Worm (Caenorhabditis elegans) whole organism, L1 larva: ENCODE measurements around the gene ZK1240.6.

Source experiments
- C16A3.4 ChIP-seq: fragments of 150-350 bp; optimal IDR thresholded peaks from 2 replicates; lab custom pipeline; 2014; ENCODE audit warnings: missing biosample characterization, missing genetic modification characterization
- F16B12.6 ChIP-seq: fragments of 150-350 bp; optimal IDR thresholded peaks from 2 replicates; lab custom pipeline; 2014; ENCODE audit warnings: missing biosample characterization, missing genetic modification characterization
- aly-2 ChIP-seq: fragments of 150-350 bp; optimal IDR thresholded peaks from 2 replicates; lab custom pipeline; 2014; ENCODE audit warnings: missing biosample characterization, missing genetic modification characterization
- blmp-1 ChIP-seq: fragments of 150-350 bp; optimal IDR thresholded peaks from 2 replicates; lab custom pipeline; 2014; ENCODE audit warnings: missing biosample characterization, missing genetic modification characterization
- ceh-88 ChIP-seq: fragments of 200-800 bp; sonication (Bioruptor generic); IDR thresholded peaks from 2 replicates; pipeline ENCODE4 v1.3.6; 2022; ENCODE audit warnings: missing genetic modification characterization, missing compliant biosample characterization
- ceh-90 ChIP-seq: sonication (generic microtip); optimal IDR thresholded peaks from 2 replicates; lab custom pipeline; 2016; ENCODE audit warnings: missing genetic modification characterization, missing compliant biosample characterization
- efl-1 ChIP-seq, 4 experiments: fragments of 150-350 bp; optimal IDR thresholded peaks in 3 of 4; peaks in 1 of 4; 1 replicate in 1 of 4; 2 replicates in 3 of 4; lab custom pipeline; 2014; ENCODE audit warnings: missing biosample characterization in 2 of 4, missing genetic modification characterization in 2 of 4, missing genetic modification reagents in 2 of 4
- egl-13 ChIP-seq: sonication (generic microtip); optimal IDR thresholded peaks from 2 replicates; lab custom pipeline; 2016; ENCODE audit warnings: missing genotype, missing genetic modification reagents, missing genetic modification characterization, missing compliant biosample characterization
- egl-27 ChIP-seq, 2 experiments: fragments of 150-350 bp in 1 of 2; sonication (generic microtip); optimal IDR thresholded peaks; 3 replicates each; lab custom pipeline; 2017 to 2018; ENCODE audit warnings: missing biosample characterization in 2 of 2, missing genetic modification characterization in 2 of 2, missing genetic modification reagents in 2 of 2
- elt-2 ChIP-seq: sonication (generic microtip); optimal IDR thresholded peaks from 2 replicates; lab custom pipeline; 2016; ENCODE audit warnings: missing genetic modification characterization, mild to moderate bottlenecking, inconsistent platforms, missing compliant biosample characterization, missing genetic modification reagents
- ets-5 ChIP-seq: fragments of 200-800 bp; sonication (Bioruptor generic); IDR thresholded peaks from 2 replicates; pipeline ENCODE4 v1.3.6; 2022; ENCODE audit warnings: missing genetic modification characterization, missing compliant biosample characterization
- fkh-8 ChIP-seq: sonication (generic microtip); optimal IDR thresholded peaks from 2 replicates; lab custom pipeline; 2016; ENCODE audit warnings: mild to moderate bottlenecking, missing genetic modification characterization, missing compliant biosample characterization
- grh-1 ChIP-seq: fragments of 200-800 bp; sonication (Bioruptor generic); IDR thresholded peaks from 2 replicates; pipeline ENCODE4 v1.3.6; 2022; ENCODE audit warnings: missing genetic modification reagents, missing genetic modification characterization, missing compliant biosample characterization
- hlh-17 ChIP-seq: fragments of 200-800 bp; sonication (Bioruptor generic); optimal IDR thresholded peaks from 2 replicates; lab custom pipeline; 2018; ENCODE audit warnings: missing genetic modification characterization, mild to moderate bottlenecking, missing compliant biosample characterization, moderate library complexity, borderline replicate concordance
- irx-1 ChIP-seq: sonication (generic microtip); optimal IDR thresholded peaks from 2 replicates; lab custom pipeline; 2016; ENCODE audit warnings: missing genetic modification characterization, missing compliant biosample characterization
- lin-39 ChIP-seq: fragments of 150-350 bp; optimal IDR thresholded peaks from 2 replicates; lab custom pipeline; 2014; ENCODE audit warnings: missing biosample characterization, missing genetic modification reagents, missing genetic modification characterization
- mdl-1 ChIP-seq, 2 experiments: fragments of 150-350 bp; optimal IDR thresholded peaks; 2 replicates each; lab custom pipeline; 2014 to 2017; ENCODE audit warnings: missing biosample characterization in 2 of 2, missing genetic modification characterization in 2 of 2, inconsistent platforms in 1 of 2
- mep-1 ChIP-seq: fragments of 150-350 bp; optimal IDR thresholded peaks from 2 replicates; lab custom pipeline; 2014; ENCODE audit warnings: missing biosample characterization, missing genetic modification characterization
- nhr-28 ChIP-seq: fragments of 150-350 bp; optimal IDR thresholded peaks from 2 replicates; lab custom pipeline; 2014; ENCODE audit warnings: missing biosample characterization, missing genetic modification characterization
- nhr-71 ChIP-seq: sonication (generic microtip); optimal IDR thresholded peaks from 2 replicates; lab custom pipeline; 2016; ENCODE audit warnings: mild to moderate bottlenecking, missing genetic modification characterization, moderate library complexity, missing compliant biosample characterization
- nhr-76 ChIP-seq: sonication (generic microtip); optimal IDR thresholded peaks from 2 replicates; lab custom pipeline; 2017; ENCODE audit warnings: missing biosample characterization, missing genetic modification characterization
- nhr-77 ChIP-seq: fragments of 150-350 bp; optimal IDR thresholded peaks from 2 replicates; lab custom pipeline; 2014; ENCODE audit warnings: missing biosample characterization, missing genetic modification characterization
- nhr-84 ChIP-seq: sonication (generic microtip); optimal IDR thresholded peaks from 2 replicates; lab custom pipeline; 2017; ENCODE audit warnings: missing biosample characterization, missing genetic modification characterization
- rnt-1 ChIP-seq: sonication (generic microtip); optimal IDR thresholded peaks from 2 replicates; lab custom pipeline; 2016; ENCODE audit warnings: mild to moderate bottlenecking, missing genetic modification characterization, moderate library complexity, missing compliant biosample characterization
- skn-1 ChIP-seq: fragments of 150-350 bp; optimal IDR thresholded peaks from 2 replicates; lab custom pipeline; 2014; ENCODE audit warnings: missing biosample characterization, missing genetic modification characterization
- snpc-4 ChIP-seq: fragments of 150-350 bp; optimal IDR thresholded peaks from 2 replicates; lab custom pipeline; 2014; ENCODE audit warnings: missing biosample characterization, missing genetic modification characterization
- snu-23 ChIP-seq: sonication (generic microtip); optimal IDR thresholded peaks from 2 replicates; lab custom pipeline; 2016; ENCODE audit warnings: missing genetic modification characterization, missing compliant biosample characterization
- sox-4 ChIP-seq: sonication (generic microtip); optimal IDR thresholded peaks from 2 replicates; lab custom pipeline; 2016; ENCODE audit warnings: missing genetic modification characterization, missing compliant biosample characterization
- swsn-7 ChIP-seq: sonication (generic microtip); optimal IDR thresholded peaks from 2 replicates; lab custom pipeline; 2016; ENCODE audit warnings: missing genetic modification characterization, missing compliant biosample characterization
- tbx-2 ChIP-seq: sonication (generic microtip); optimal IDR thresholded peaks from 2 replicates; lab custom pipeline; 2016; ENCODE audit warnings: missing genetic modification characterization, missing compliant biosample characterization
- unc-30 ChIP-seq: sonication (generic microtip); optimal IDR thresholded peaks from 2 replicates; lab custom pipeline; 2017; ENCODE audit warnings: missing biosample characterization, missing genetic modification characterization
- xbp-1 ChIP-seq: sonication (generic microtip); optimal IDR thresholded peaks from 2 replicates; lab custom pipeline; 2016; ENCODE audit warnings: missing genetic modification characterization, missing compliant biosample characterization

Gene ZK1240.6

DNA sequence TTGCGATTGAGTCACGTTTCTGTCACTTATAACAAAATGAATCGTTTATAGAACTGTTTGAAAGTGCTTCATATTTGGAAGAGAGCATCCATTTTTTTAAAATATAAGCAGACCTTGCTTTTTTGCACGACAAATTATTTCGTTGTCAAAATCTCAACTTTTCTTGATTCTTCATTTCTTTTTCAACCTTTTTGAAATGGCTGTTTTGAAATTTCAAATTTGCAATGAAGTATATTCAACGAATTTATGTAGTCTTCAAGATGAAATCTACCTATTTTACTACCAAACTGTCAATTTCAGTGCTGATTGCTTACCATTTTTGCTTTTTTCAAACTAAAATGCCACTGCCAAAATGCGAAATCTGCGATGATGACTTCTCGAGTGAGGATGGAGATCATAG, 16.0 kb downstream of the ZK1240.6 start, which contains the start of gene B0281.3:
Gene B0281.3 (plus strand): TSS at position 301 of the 400 bp plus-strand sequence.
- TF ChIP-seq skn-1 (tag; lab: Kevin White, UChicago) (no peak), nhr-77 (no peak), mep-1 (tag; lab: Kevin White, UChicago) (no peak), snpc-4 (tag; lab: Kevin White, UChicago) (no peak), xbp-1 (tag; lab: Kevin White, UChicago) (no peak), mdl-1 (tag; optimal IDR thresholded peaks at IDR 0.05; lab: Kevin White, UChicago) (no peak), efl-1 (optimal IDR thresholded peaks at IDR 0.05; lab: Kevin White, UChicago) (no peak), efl-1 (GFP tag; optimal IDR thresholded peaks at IDR 0.05 in 1 of 2; lab: Kevin White, UChicago) (no peak), egl-27 (tag; optimal IDR thresholded peaks at IDR 0.05; lab: Kevin White, UChicago) (no peak), egl-13 (tag; lab: Kevin White, UChicago) (no peak)

DNA sequence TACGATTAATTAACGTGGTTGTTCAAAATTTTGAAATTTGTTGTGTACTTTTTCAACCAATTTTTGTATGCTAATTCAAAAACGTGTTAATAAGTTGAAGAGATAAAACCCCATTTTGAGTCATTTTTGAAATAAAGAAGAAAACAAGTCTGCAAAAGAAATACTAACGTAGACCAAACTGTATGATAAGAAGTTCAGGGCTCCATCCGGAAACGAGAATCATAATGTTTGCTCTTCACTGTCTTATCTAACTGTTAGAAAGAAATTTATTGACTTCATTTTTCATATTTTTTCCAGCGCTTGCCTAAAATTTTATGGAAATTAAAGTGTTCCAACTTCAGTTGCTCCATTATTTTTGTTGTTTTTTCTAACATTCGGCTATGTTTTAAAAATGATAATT, 17.2 kb downstream of the ZK1240.6 start:
- TF ChIP-seq sox-4 (tag; lab: Kevin White, UChicago) (no peak), efl-1 (optimal IDR thresholded peaks at IDR 0.05; lab: Kevin White, UChicago) (no peak), efl-1 (GFP tag; optimal IDR thresholded peaks at IDR 0.05 in 1 of 2; lab: Kevin White, UChicago) (peak in 1 of 2 experiments; percentile 85), elt-2 (tag; lab: Kevin White, UChicago) (peak; percentile 58)
- TF ChIP-seq, all 84 proteins: peak for 2

DNA sequence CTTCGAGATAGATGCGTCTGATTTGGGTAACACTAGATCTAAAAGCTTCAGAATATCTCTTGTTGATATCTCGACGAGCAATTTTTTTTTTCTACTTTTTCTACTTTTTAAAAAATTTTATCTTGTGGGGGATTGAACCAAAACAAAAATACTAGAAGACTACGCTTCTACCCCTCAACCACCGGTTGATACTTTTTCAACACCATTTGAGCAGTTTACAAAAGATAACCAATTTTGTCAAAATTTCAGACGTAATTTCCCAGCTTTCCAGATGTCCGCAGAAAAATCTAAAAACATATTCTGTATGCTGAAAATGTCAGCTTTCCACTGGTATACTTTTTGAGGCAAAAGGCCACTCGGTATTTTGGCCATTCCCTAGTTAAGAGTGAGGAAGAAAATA, 18.1 kb downstream of the ZK1240.6 start:
- no peak for TF ChIP-seq sox-4 (tag; lab: Kevin White, UChicago)
- no peak for TF ChIP-seq ceh-88 (GFP tag; lab: Robert Waterston, UW)
- no peak for TF ChIP-seq C16A3.4 (tag; lab: Kevin White, UChicago)
- no peak for TF ChIP-seq nhr-84 (tag; lab: Kevin White, UChicago)
- no peak for TF ChIP-seq mdl-1 (tag; optimal IDR thresholded peaks at IDR 0.05; lab: Kevin White, UChicago)
- no peak for TF ChIP-seq unc-30 (tag; lab: Kevin White, UChicago)
- no peak for TF ChIP-seq fkh-8 (tag; lab: Kevin White, UChicago)
- TF ChIP-seq efl-1 (optimal IDR thresholded peaks at IDR 0.05; lab: Kevin White, UChicago), result no peak
- no peak for TF ChIP-seq efl-1 (GFP tag; optimal IDR thresholded peaks at IDR 0.05 in 1 of 2; lab: Kevin White, UChicago)
- TF ChIP-seq elt-2 (tag; lab: Kevin White, UChicago), result no peak
- TF ChIP-seq, all 84 proteins: peak for 0

ce11 chrII:2302330-2302729, 20.4 kb downstream of the ZK1240.6 start, which contains the start of gene B0281.6:
Gene B0281.6, minus strand, starts transcription at chrII:2302430.
- no peak for TF ChIP-seq blmp-1 (tag; lab: Kevin White, UChicago)
- TF ChIP-seq efl-1 (optimal IDR thresholded peaks at IDR 0.05; lab: Kevin White, UChicago), result no peak
- peak in 1 of 2 experiments; percentile 22 for TF ChIP-seq efl-1 (GFP tag; optimal IDR thresholded peaks at IDR 0.05 in 1 of 2; lab: Kevin White, UChicago)

- TF ChIP-seq hlh-17 (no peak), ets-5 (GFP tag; lab: Robert Waterston, UW) (no peak), nhr-71 (tag; lab: Kevin White, UChicago) (no peak)
- TF ChIP-seq, all 84 proteins: peak for 0
These were observed 21.8 kb downstream of the ZK1240.6 start, which contains the start of gene B0281.5 for ce11 chrII:2300861-2301260. Gene B0281.5, minus strand, starts transcription at chrII:2300961.

- TF ChIP-seq tbx-2, result no peak
- no peak for TF ChIP-seq blmp-1 (tag; lab: Kevin White, UChicago)
- no peak for TF ChIP-seq grh-1 (GFP tag; lab: Robert Waterston, UW)
- TF ChIP-seq nhr-76, result no peak
- no peak for TF ChIP-seq hlh-17
- no peak for TF ChIP-seq fkh-8 (tag; lab: Kevin White, UChicago)
- TF ChIP-seq ceh-88 (GFP tag; lab: Robert Waterston, UW), result no peak
- TF ChIP-seq swsn-7 (tag; lab: Kevin White, UChicago), result no peak
- TF ChIP-seq snu-23 (GFP tag; lab: Kevin White, UChicago), result no peak
- TF ChIP-seq rnt-1 (tag; lab: Kevin White, UChicago), result no peak
- TF ChIP-seq, all 84 proteins: peak for 0
These were observed 24.0 kb downstream of the ZK1240.6 start, which contains the start of gene B0281.4 for ce11 chrII:2298742-2299141. Gene B0281.4, minus strand, starts transcription at chrII:2298842.

DNA sequence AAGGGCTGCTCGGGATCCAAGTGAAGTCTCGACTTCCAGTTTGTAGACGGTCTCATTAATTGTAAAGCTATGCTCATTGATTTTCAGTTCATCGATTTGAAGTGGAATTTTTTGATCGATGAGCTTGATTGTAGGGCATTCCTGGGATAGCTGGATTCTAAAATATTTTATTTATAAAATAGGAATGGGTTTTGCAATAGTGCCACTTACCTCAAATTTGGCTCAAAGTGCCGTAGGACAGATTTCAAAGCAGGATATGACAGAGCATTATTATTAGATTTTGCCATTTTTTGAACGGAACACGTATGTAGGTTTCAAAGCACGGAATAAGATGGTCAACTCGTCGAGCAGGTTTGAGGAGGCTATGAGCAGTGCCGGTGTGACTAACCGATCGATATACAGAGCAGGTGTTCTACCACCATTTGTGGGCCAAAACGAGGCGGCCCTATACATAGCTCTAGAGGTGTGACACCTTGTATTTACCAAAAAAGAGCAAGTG, 26.8 kb downstream of the ZK1240.6 start, which contains the start of gene fbxc-25:
Gene fbxc-25 (minus strand): TSS at position 449 of the 499 bp plus-strand sequence.
- no peak for TF ChIP-seq nhr-28 (tag; lab: Kevin White, UChicago)
- TF ChIP-seq fkh-8 (tag; lab: Kevin White, UChicago), result no peak
- TF ChIP-seq ceh-88 (GFP tag; lab: Robert Waterston, UW), result no peak
- TF ChIP-seq irx-1 (tag; lab: Kevin White, UChicago), result no peak
- no peak for TF ChIP-seq ceh-90 (tag; lab: Kevin White, UChicago)
- TF ChIP-seq aly-2 (tag; lab: Kevin White, UChicago), result no peak
- TF ChIP-seq F16B12.6, result no peak
- no peak for TF ChIP-seq lin-39
- no peak for TF ChIP-seq nhr-77
